Fruit fly (Drosophila melanogaster) whole organism, pupa: Measurements from ENCODE around the gene jvl.

Source experiments
- CG10348 ChIP-seq: fragments of 200-800 bp; sonication (Bioruptor generic); IDR thresholded peaks from 2 replicates; pipeline ENCODE4 v1.3.6; 2022; ENCODE audit warnings: missing biosample characterization, missing genetic modification characterization
- CG12605 ChIP-seq: fragments of 200-800 bp; sonication (Bioruptor generic); IDR thresholded peaks from 2 replicates; pipeline ENCODE4 v1.3.6; 2022; ENCODE audit warnings: missing biosample characterization, missing genetic modification characterization
- CG13204 ChIP-seq: fragments of 200-800 bp; sonication (Bioruptor generic); optimal IDR thresholded peaks from 2 replicates; lab custom pipeline; 2018; ENCODE audit warnings: missing biosample characterization, mild to moderate bottlenecking, missing genetic modification characterization, moderate library complexity
- CG14655 ChIP-seq: fragments of 200-800 bp; sonication (Bioruptor generic); optimal IDR thresholded peaks from 3 replicates; lab custom pipeline; 2017; ENCODE audit warnings: mild to moderate bottlenecking, missing biosample characterization, missing genetic modification reagents, missing genetic modification characterization
- CG15710 ChIP-seq: fragments of 200-800 bp; sonication (Bioruptor generic); optimal IDR thresholded peaks from 2 replicates; lab custom pipeline; 2018; ENCODE audit warnings: missing biosample characterization, mild to moderate bottlenecking, missing genetic modification characterization, moderate library complexity
- CG17806 ChIP-seq: fragments of 200-800 bp; sonication (Bioruptor generic); optimal IDR thresholded peaks from 2 replicates; lab custom pipeline; 2018; ENCODE audit warnings: missing biosample characterization, mild to moderate bottlenecking, missing genetic modification characterization, moderate library complexity
- CG32121 ChIP-seq: fragments of 200-800 bp; sonication (Bioruptor generic); IDR thresholded peaks from 2 replicates; pipeline ENCODE4 v1.3.6; 2022; ENCODE audit warnings: missing biosample characterization, missing genetic modification characterization
- CG34367 ChIP-seq: fragments of 200-800 bp; sonication (Bioruptor generic); optimal IDR thresholded peaks from 2 replicates; lab custom pipeline; 2018; ENCODE audit warnings: missing biosample characterization, mild to moderate bottlenecking, missing genetic modification characterization
- CG4496 ChIP-seq: fragments of 200-800 bp; sonication (Bioruptor generic); IDR thresholded peaks from 3 replicates; pipeline ENCODE4 v1.3.6; 2022; ENCODE audit warnings: missing biosample characterization, missing genetic modification characterization
- CG8159 ChIP-seq: fragments of 200-800 bp; sonication (Bioruptor generic); optimal IDR thresholded peaks from 3 replicates; lab custom pipeline; 2018; ENCODE audit warnings: missing biosample characterization, mild to moderate bottlenecking, missing genetic modification characterization, moderate library complexity
- CG8301 ChIP-seq: fragments of 200-800 bp; sonication (Bioruptor generic); optimal IDR thresholded peaks from 2 replicates; lab custom pipeline; 2018; ENCODE audit warnings: missing biosample characterization, mild to moderate bottlenecking, missing genetic modification characterization
- CG9948 ChIP-seq: fragments of 200-800 bp; sonication (Bioruptor generic); optimal IDR thresholded peaks from 2 replicates; lab custom pipeline; 2018; ENCODE audit warnings: missing biosample characterization, mild to moderate bottlenecking, missing genetic modification characterization, moderate library complexity
- D1 ChIP-seq: fragments of 200-800 bp; sonication (Bioruptor generic); optimal IDR thresholded peaks from 2 replicates; lab custom pipeline; 2018; ENCODE audit warnings: missing biosample characterization, mild to moderate bottlenecking, missing genetic modification characterization, moderate library complexity
- EcR ChIP-seq: fragments of 200-800 bp; sonication (Bioruptor generic); optimal IDR thresholded peaks from 3 replicates; lab custom pipeline; 2019; ENCODE audit warnings: missing biosample characterization, missing genetic modification characterization, mild to moderate bottlenecking, moderate library complexity, missing genetic modification reagents
- Ets98B ChIP-seq: fragments of 200-800 bp; sonication (Bioruptor generic); IDR thresholded peaks from 2 replicates; pipeline ENCODE4 v1.3.6; 2022; ENCODE audit warnings: missing biosample characterization, missing genetic modification characterization
- Pif1A ChIP-seq: fragments of 200-800 bp; sonication (Bioruptor generic); optimal IDR thresholded peaks from 3 replicates; lab custom pipeline; 2016; ENCODE audit warnings: missing biosample characterization, missing genetic modification characterization
- Pif1B ChIP-seq: fragments of 200-800 bp; sonication (Bioruptor generic); optimal IDR thresholded peaks from 3 replicates; lab custom pipeline; 2016; ENCODE audit warnings: missing biosample characterization, missing genetic modification characterization
- Snoo ChIP-seq: fragments of 200-800 bp; sonication (Bioruptor generic); optimal IDR thresholded peaks from 3 replicates; lab custom pipeline; 2017; ENCODE audit warnings: missing biosample characterization, mild to moderate bottlenecking, missing genetic modification characterization, inconsistent platforms
- fd96Ca ChIP-seq: fragments of 200-800 bp; sonication (Bioruptor generic); IDR thresholded peaks from 3 replicates; pipeline ENCODE4 v1.3.6; 2022; ENCODE audit warnings: missing biosample characterization, missing genetic modification characterization
- gl ChIP-seq: fragments of 200-800 bp; sonication (Bioruptor generic); optimal IDR thresholded peaks from 2 replicates; lab custom pipeline; 2018; ENCODE audit warnings: missing biosample characterization, mild to moderate bottlenecking, missing genetic modification characterization
- rn ChIP-seq: fragments of 200-800 bp; sonication (Bioruptor generic); IDR thresholded peaks from 2 replicates; pipeline ENCODE4 v1.3.6; 2022; ENCODE audit warnings: missing biosample characterization, missing genetic modification characterization

Gene jvl

DNA sequence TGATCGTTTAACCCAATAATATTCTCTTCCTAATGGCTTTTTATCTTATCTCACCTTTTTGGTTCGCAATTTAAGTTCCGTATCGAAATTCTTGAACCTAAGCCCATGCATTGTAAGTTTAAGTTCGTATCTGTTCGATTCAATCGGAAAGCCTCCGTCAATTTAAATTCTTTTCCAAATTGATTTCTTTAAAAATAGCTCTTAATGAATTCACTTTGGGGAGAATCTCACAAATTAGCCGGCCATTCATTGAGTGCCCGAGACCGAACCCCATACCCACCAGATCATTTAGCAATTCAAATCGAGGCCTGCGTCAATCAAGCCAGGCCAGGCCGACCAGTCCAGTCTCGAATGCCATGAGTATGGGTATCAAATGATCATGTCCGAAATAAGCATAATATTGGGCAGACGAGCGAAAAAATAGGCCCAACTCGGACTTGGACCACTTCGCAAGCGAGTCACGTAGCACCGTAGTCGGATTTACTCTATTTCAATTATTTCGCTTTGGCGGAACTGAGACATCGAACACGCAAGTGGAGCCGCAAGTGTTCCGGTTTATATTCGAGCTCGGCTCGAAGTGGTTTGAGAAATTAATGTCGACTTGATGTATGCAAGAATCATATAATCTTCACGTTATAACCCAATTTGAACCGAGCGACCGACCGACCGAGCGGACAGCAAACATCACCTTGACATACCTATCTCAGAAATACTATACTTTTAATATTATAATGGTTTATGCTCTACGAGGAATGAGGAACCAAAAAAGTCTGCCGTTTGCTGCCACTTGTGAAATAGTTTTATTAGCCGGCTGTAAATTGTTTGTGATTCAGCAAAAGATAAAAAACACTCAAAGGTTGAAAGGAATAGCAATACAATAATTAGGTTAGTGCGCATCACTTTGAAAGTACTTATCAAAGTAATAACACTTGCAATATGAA, 33.4 kb upstream of the jvl start:
- TF ChIP-seq rn (GFP tag; lab: Robert Waterston, UW) (no peak), CG9948 (tag; lab: Kevin White, UChicago) (no peak), CG8301 (tag; lab: Kevin White, UChicago) (no peak), CG32121 (GFP tag; lab: Robert Waterston, UW) (no peak), CG4496 (GFP tag; lab: Robert Waterston, UW) (no peak), CG14655 (GFP tag; lab: Kevin White, UChicago) (no peak), CG12605 (GFP tag; lab: Robert Waterston, UW) (no peak), Pif1B (GFP tag; lab: Kevin White, UChicago) (no peak), CG15710 (tag; lab: Kevin White, UChicago) (no peak), gl (tag; lab: Kevin White, UChicago) (no peak), Ets98B (GFP tag; lab: Robert Waterston, UW) (no peak), CG8159 (tag; lab: Kevin White, UChicago) (no peak), Pif1A (GFP tag; lab: Kevin White, UChicago) (no peak), CG17806 (no peak), CG10348 (no peak), fd96Ca (no peak)

DNA sequence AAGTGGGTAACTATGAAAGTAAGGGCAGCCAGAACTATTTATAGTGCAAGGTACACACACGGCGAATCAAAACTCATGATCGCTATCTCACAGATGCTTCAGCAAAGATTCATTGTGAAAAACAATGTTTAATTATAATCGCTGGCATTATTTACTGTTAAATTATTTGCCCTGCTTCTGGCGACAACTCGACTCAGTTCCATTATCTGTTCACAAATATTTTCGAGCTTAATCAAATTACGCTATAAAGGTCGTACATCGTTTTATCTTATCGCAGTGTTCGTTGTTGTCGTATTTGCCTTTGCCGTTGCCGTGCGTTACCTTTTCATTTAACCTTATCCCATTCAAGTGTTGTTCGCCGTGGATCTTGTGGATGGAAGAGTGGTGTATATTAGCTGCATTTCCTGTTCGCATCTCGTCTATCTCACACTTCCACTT, 32.4 kb upstream of the jvl start:
- no peak for TF ChIP-seq Pif1B (GFP tag; lab: Kevin White, UChicago)
- TF ChIP-seq EcR, result peak; percentile 5
- no peak for TF ChIP-seq CG12605 (GFP tag; lab: Robert Waterston, UW)
- no peak for TF ChIP-seq Ets98B (GFP tag; lab: Robert Waterston, UW)
- no peak for TF ChIP-seq D1 (tag; lab: Kevin White, UChicago)
- TF ChIP-seq gl (tag; lab: Kevin White, UChicago), result peak; percentile 2
- TF ChIP-seq CG14655 (GFP tag; lab: Kevin White, UChicago), result no peak
- no peak for TF ChIP-seq CG8159 (tag; lab: Kevin White, UChicago)
- no peak for TF ChIP-seq CG4496 (GFP tag; lab: Robert Waterston, UW)

DNA sequence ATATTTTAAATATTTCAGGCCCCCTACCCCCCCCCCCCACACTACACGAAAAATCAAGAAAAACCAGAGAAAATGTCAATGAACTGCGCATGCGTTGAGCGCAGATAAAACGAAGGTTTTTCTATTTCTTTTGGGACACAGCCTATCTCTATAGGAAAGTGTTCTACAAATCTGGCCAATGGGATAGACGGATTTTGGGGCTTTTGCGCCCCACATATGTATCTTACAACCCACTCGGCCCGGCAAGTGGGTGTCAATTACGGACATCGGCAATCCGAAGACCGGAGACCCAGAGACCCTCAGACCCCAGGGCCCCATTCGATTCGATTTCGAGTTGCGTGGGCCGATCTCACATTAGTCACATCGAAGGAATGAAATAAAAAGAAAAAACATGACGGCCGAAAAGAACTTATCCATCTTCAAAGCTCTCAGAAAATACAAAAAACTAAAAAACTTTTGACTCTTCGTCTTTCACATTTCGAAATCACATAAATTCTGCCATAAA, 31.9 kb upstream of the jvl start:
- no peak for TF ChIP-seq CG8159 (tag; lab: Kevin White, UChicago)

DNA sequence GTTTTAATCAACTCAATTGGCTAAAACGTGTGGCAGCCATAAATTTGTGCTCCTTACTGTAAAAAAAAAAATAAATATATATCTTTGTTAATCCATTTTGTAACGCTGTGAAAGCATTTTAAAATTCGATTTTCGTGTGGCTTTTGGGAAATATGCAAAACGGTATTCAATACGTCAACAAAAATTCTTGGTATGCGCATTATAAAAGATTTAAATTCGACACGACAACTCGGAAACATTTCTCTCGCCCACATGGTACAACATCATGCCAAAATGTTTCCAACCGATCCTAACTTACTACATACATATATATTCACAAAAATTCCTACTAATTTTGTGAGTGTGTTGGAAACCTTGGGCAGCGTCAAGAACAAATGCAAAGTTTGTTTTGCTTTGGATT, 30.7 kb upstream of the jvl start:
- TF ChIP-seq Pif1A (GFP tag; lab: Kevin White, UChicago) (no peak), CG12605 (GFP tag; lab: Robert Waterston, UW) (no peak)

DNA sequence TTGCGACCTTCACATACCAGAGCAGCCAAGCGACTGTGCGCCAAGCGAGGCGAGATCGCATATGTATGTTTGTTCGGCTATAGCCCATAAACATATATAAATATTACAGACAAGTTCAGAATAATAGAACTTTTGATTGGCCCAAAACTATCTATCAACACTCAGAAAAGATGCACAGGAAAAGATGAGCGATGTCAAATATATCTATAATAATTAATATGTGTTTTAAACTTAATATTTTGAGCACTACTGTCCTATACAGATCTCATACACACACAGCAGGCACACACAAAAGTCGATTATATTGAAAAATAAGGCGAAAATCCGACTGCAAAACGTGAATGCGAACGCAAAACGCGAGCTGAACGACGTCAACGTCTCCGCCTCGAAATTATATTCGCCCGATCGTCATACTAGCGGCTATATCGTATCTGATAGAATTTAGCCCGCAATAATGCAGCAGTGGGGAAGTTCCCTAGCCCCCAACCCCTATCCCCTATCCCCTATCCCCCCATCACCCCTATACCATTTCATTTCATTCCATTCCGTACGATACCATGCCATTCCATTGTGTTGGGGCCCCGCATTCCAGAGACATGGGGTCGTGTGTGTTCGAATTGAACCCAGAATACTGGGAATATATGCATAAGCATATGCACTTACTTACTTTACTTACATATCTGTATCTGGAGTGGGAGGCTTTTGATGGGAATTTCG, 29.8 kb upstream of the jvl start:
- TF ChIP-seq CG17806 (peak; percentile 46), CG32121 (GFP tag; lab: Robert Waterston, UW) (peak; percentile 18; the same call in 1 of the 2 replicates), Pif1A (GFP tag; lab: Kevin White, UChicago) (peak; percentile 42), CG34367 (tag; lab: Kevin White, UChicago) (peak; percentile 29), CG15710 (tag; lab: Kevin White, UChicago) (peak; percentile 49), rn (GFP tag; lab: Robert Waterston, UW) (no peak), CG14655 (GFP tag; lab: Kevin White, UChicago) (peak; percentile 16), D1 (tag; lab: Kevin White, UChicago) (no peak), gl (tag; lab: Kevin White, UChicago) (no peak), EcR (peak; percentile 89), CG8301 (tag; lab: Kevin White, UChicago) (no peak), CG12605 (GFP tag; lab: Robert Waterston, UW) (no peak), CG13204 (GFP tag; lab: Kevin White, UChicago) (peak; percentile 7), CG4496 (GFP tag; lab: Robert Waterston, UW) (peak; percentile 61; the same call in 2 of the 3 replicates), CG10348 (no peak), Pif1B (GFP tag; lab: Kevin White, UChicago) (peak; percentile 29), Snoo (tag; lab: Kevin White, UChicago) (peak; percentile 23), Ets98B (GFP tag; lab: Robert Waterston, UW) (0 out of 2 replicates have a peak, but pooled peaks have one; percentile 27), CG8159 (tag; lab: Kevin White, UChicago) (peak; percentile 57), fd96Ca (0 out of 3 replicates have a peak, but pooled peaks have one; percentile 31), CG9948 (tag; lab: Kevin White, UChicago) (peak; percentile 26)
